Worm (Caenorhabditis elegans) whole organism, L3 larva: ENCODE data around the gene C54C6.11.
A peak's percentile ranks its signal among the peaks of the same experiment; 100 is the strongest.

Experiments used
- ZK546.5 ChIP-seq: sonication (generic microtip); optimal IDR thresholded peaks from 2 replicates; lab custom pipeline; 2017; ENCODE audit warnings: missing biosample characterization, missing genetic modification characterization
- ama-1 ChIP-seq: fragments of 150-350 bp; optimal IDR thresholded peaks from 2 replicates; lab custom pipeline; 2018
- ceh-16 ChIP-seq: sonication (generic microtip); optimal IDR thresholded peaks from 2 replicates; lab custom pipeline; 2017; ENCODE audit warnings: missing biosample characterization, missing genetic modification characterization
- elt-2 ChIP-seq: sonication (generic microtip); optimal IDR thresholded peaks from 2 replicates; lab custom pipeline; 2016; ENCODE audit warnings: missing genetic modification reagents, mild to moderate bottlenecking, missing genetic modification characterization, missing compliant biosample characterization
- jun-1 ChIP-seq: fragments of 150-350 bp; optimal IDR thresholded peaks from 2 replicates; lab custom pipeline; 2014; ENCODE audit warnings: missing biosample characterization, missing genetic modification reagents, missing genetic modification characterization
- mdl-1 ChIP-seq: fragments of 150-350 bp; optimal IDR thresholded peaks from 2 replicates; lab custom pipeline; 2014; ENCODE audit warnings: missing biosample characterization, missing genetic modification characterization
- nfya-1 ChIP-seq: sonication (generic microtip); optimal IDR thresholded peaks from 2 replicates; lab custom pipeline; 2017; ENCODE audit warnings: missing genetic modification characterization, mild to moderate bottlenecking, missing compliant biosample characterization, antibody characterized with exemption, moderate library complexity; ENCODE audit not compliant: insufficient read depth
- nhr-76 ChIP-seq: fragments of 150-350 bp; sonication (generic microtip); optimal IDR thresholded peaks from 5 replicates; lab custom pipeline; 2014; ENCODE audit warnings: missing biosample characterization, missing genetic modification characterization
- pha-4 ChIP-seq: fragments of 150-350 bp; optimal IDR thresholded peaks from 2 replicates; lab custom pipeline; 2014; ENCODE audit warnings: missing biosample characterization, missing genetic modification reagents, missing genetic modification characterization
- snpc-4 ChIP-seq: fragments of 150-350 bp; optimal IDR thresholded peaks from 2 replicates; lab custom pipeline; 2014; ENCODE audit warnings: missing biosample characterization, missing genetic modification characterization
- unc-62 ChIP-seq: fragments of 150-350 bp; sonication (generic microtip); optimal IDR thresholded peaks from 4 replicates; lab custom pipeline; 2014; ENCODE audit warnings: missing biosample characterization, missing genetic modification reagents, missing genetic modification characterization

DNA sequence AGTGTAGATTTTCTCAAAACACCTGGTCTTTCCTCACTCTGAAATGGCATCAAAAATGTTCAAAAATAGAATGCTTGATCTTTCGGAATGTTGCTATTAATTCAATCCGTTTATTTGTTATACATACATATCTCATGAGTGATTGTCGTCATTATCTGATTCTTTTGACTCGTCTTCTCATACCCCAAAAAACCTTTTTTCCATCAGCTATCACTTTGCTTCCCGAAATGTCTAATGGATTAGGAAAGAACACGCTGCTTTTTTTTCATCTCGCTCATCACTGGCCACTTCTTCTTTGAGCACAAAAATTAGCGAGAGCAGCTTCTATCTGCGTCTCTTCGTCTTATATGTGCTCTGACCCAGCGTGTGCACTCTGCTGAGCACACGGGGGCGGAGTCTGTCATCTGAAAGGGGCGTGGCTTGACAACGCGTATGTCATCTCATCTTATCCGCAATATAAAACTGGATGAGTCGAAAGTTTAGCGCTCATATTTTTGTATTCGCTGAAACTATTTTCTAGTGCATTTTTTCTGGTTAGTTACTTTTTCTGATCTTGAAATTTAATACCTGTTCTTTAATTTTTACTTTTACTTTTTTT is 16.7 kb downstream of the C54C6.11 start:
- TF ChIP-seq elt-2 (tag; lab: Kevin White, UChicago) (no peak), ceh-16 (no peak), snpc-4 (tag; lab: Kevin White, UChicago) (no peak), jun-1 (no peak), ama-1 (no peak), ZK546.5 (no peak), unc-62 (GFP tag; lab: Kevin White, UChicago) (no peak), nhr-76 (tag; lab: Kevin White, UChicago) (no peak), mdl-1 (tag; lab: Kevin White, UChicago) (no peak), nfya-1 (tag; lab: Kevin White, UChicago) (peak; percentile 7), pha-4 (no peak)
